Fruit fly (Drosophila melanogaster): ENCODE results near the gene Apl.

Apl gene

DNA sequence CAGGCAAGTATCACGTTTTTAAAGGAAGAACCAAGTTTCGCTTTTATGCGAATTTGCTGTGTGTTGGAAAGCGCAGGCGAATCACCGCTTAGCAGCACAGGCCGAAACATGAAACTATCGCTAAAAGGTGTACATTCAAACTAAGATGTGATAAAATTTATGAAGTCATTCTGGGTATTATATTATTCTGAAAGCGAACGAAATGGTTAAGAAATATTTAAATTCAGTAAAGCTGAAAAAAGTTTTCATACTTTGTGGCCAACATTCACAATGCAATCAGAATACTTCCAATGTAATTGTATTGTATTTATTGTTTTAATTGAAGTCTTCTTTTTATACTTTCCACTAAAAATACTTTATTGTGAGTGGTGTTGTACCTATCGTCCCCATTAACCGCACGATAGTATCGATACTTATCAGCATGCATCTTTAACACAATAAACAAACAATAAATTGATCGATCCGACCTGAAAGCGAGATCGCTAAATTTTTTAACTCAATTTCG, 13.7 kb upstream of the Apl start, which contains the start of gene Smn (continued):
- TF ChIP-seq ssp (GFP tag; IDR thresholded peaks at IDR 0.05) (peak; percentile 36; the same call in 1 of the 2 replicates), CG18262 (tag; optimal IDR thresholded peaks at IDR 0.05) (peak; percentile 36), chinmo (GFP tag; IDR thresholded peaks at IDR 0.05; ENCODE audit: partially characterized antibody) (peak; percentile 78; the same call in 2 of the 4 replicates), CG6654 (GFP tag; optimal IDR thresholded peaks at IDR 0.05) (no peak), CG1647 (GFP tag; optimal IDR thresholded peaks at IDR 0.05) (no peak), TFAM (GFP tag; optimal IDR thresholded peaks at IDR 0.05) (no peak), Eip74EF (GFP tag; optimal IDR thresholded peaks at IDR 0.05) (no peak), lbe (GFP tag; optimal IDR thresholded peaks at IDR 0.05) (peak; percentile 61), ewg (GFP tag; optimal IDR thresholded peaks at IDR 0.05) (no peak), sima (GFP tag; optimal IDR thresholded peaks at IDR 0.05) (no peak), Adf1 (GFP tag; IDR thresholded peaks at IDR 0.05) (no peak), Ada2b (GFP tag; IDR thresholded peaks at IDR 0.05) (peak; percentile 15; the same call in 1 of the 2 replicates), sob (GFP tag; IDR thresholded peaks at IDR 0.05) (0 out of 2 replicates have a peak, but pooled peaks have one; percentile 20), dpn (GFP tag; optimal IDR thresholded peaks at IDR 0.05) (peak; percentile 39 to 58), CG11504 (tag; optimal IDR thresholded peaks at IDR 0.05) (no peak), bowl (GFP tag; IDR thresholded peaks at IDR 0.05) (no peak), CG4820 (GFP tag; optimal IDR thresholded peaks at IDR 0.05) (peak; percentile 27), CG10267 (tag; optimal IDR thresholded peaks at IDR 0.05) (peak; percentile 85), CG13424 (tag; optimal IDR thresholded peaks at IDR 0.05) (peak; percentile 49), Sin3A (optimal IDR thresholded peaks at IDR 0.05) (peak; percentile 37), phol (tag; optimal IDR thresholded peaks at IDR 0.05) (peak; percentile 59), CG17612 (GFP tag; IDR thresholded peaks at IDR 0.05) (no peak), wek (GFP tag; optimal IDR thresholded peaks at IDR 0.05) (no peak), CG9437 (GFP tag; optimal IDR thresholded peaks at IDR 0.05) (peak; percentile 18), sens (GFP tag) (peak; percentile 90), sug (tag; optimal IDR thresholded peaks at IDR 0.05) (peak; percentile 58), yki (optimal IDR thresholded peaks at IDR 0.05) (no peak), Spps (tag; optimal IDR thresholded peaks at IDR 0.05) (no peak), Mes4 (GFP tag; optimal IDR thresholded peaks at IDR 0.05) (no peak), sc (optimal IDR thresholded peaks at IDR 0.05) (no peak), sc (GFP tag; optimal IDR thresholded peaks at IDR 0.05) (no peak), chn (GFP tag; optimal IDR thresholded peaks at IDR 0.05) (peak; percentile 29), CG9727 (GFP tag; optimal IDR thresholded peaks at IDR 0.05) (peak; percentile 44), CG16813 (GFP tag; IDR thresholded peaks at IDR 0.05; ENCODE audit: partially characterized antibody) (peak; percentile 90), Blimp-1 (GFP tag; optimal IDR thresholded peaks at IDR 0.05) (peak; percentile 18), Dll (GFP tag; IDR thresholded peaks at IDR 0.05; ENCODE audit: partially characterized antibody) (peak; percentile 91), BtbVII (GFP tag; optimal IDR thresholded peaks at IDR 0.05) (no peak), Mrtf (GFP tag; IDR thresholded peaks at IDR 0.05) (no peak), CG17912 (GFP tag; optimal IDR thresholded peaks at IDR 0.05) (no peak), CG9817 (tag; optimal IDR thresholded peaks at IDR 0.05) (peak; percentile 56), CG17385 (GFP tag; optimal IDR thresholded peaks at IDR 0.05) (peak; percentile 58), CG17359 (tag; optimal IDR thresholded peaks at IDR 0.05) (peak; percentile 19), Fer1 (GFP tag; optimal IDR thresholded peaks at IDR 0.05) (peak; percentile 32), CG30431 (GFP tag; optimal IDR thresholded peaks at IDR 0.05) (no peak), slou (GFP tag; optimal IDR thresholded peaks at IDR 0.05) (no peak), Camta (GFP tag; optimal IDR thresholded peaks at IDR 0.05) (peak; percentile 62), CG7556 (GFP tag; optimal IDR thresholded peaks at IDR 0.05) (peak; percentile 26), NC2β (GFP tag; optimal IDR thresholded peaks at IDR 0.05) (peak; percentile 38), CG13775 (GFP tag; optimal IDR thresholded peaks at IDR 0.05) (peak; percentile 17), Doc3 (GFP tag; IDR thresholded peaks at IDR 0.05; ENCODE audit: partially characterized antibody) (peak; percentile 81), CG1792 (GFP tag; optimal IDR thresholded peaks at IDR 0.05) (peak; percentile 3)

Data from whole organism, embryonic.